Fruit fly (Drosophila melanogaster) whole organism, embryonic: ENCODE results near the gene gdl.

Experiments
- Bdp1 ChIP-seq: fragments of 200-800 bp; sonication (Bioruptor generic); optimal IDR thresholded peaks from 3 replicates; lab custom pipeline; 2016; ENCODE audit warnings: missing biosample characterization, missing genetic modification characterization
- Bgb ChIP-seq: fragments of 200-800 bp; sonication (Bioruptor generic); IDR thresholded peaks from 2 replicates; pipeline ENCODE4 v1.3.6; 2022; ENCODE audit warnings: missing biosample characterization, missing genetic modification characterization; ENCODE audit not compliant: partially characterized antibody
- CG10147 ChIP-seq: fragments of 200-800 bp; sonication (Bioruptor generic); optimal IDR thresholded peaks from 2 replicates; lab custom pipeline; 2019; ENCODE audit warnings: missing biosample characterization, mild to moderate bottlenecking, missing genetic modification characterization, moderate library complexity
- CG11247 ChIP-seq: fragments of 200-800 bp; sonication (Bioruptor generic); IDR thresholded peaks from 2 replicates; pipeline ENCODE4 v1.3.6; 2022; ENCODE audit warnings: missing biosample characterization, missing genetic modification characterization
- CG11504 ChIP-seq: fragments of 200-800 bp; sonication (Bioruptor generic); optimal IDR thresholded peaks from 3 replicates; lab custom pipeline; 2019; ENCODE audit warnings: missing biosample characterization, mild to moderate bottlenecking, missing genetic modification characterization, moderate library complexity
- CG13287 ChIP-seq: fragments of 200-800 bp; sonication (Bioruptor generic); IDR thresholded peaks from 2 replicates; pipeline ENCODE4 v1.3.6; 2022; ENCODE audit warnings: missing biosample characterization, missing genetic modification characterization; ENCODE audit not compliant: partially characterized antibody
- CG14014 ChIP-seq: fragments of 200-800 bp; sonication (Bioruptor generic); IDR thresholded peaks from 2 replicates; pipeline ENCODE4 v1.3.6; 2022; ENCODE audit warnings: missing biosample characterization, missing genetic modification characterization
- CG14710 ChIP-seq: fragments of 200-800 bp; sonication (Bioruptor generic); optimal IDR thresholded peaks from 3 replicates; lab custom pipeline; 2019; ENCODE audit warnings: missing biosample characterization, mild to moderate bottlenecking, missing genetic modification characterization, moderate library complexity
- CG15514 ChIP-seq: fragments of 200-800 bp; sonication (Bioruptor generic); optimal IDR thresholded peaks from 3 replicates; lab custom pipeline; 2017; ENCODE audit warnings: missing biosample characterization, missing genetic modification characterization, mild to moderate bottlenecking, moderate library complexity, missing genetic modification reagents
- CG3065 ChIP-seq: fragments of 200-800 bp; sonication (Bioruptor generic); optimal IDR thresholded peaks from 2 replicates; lab custom pipeline; 2016; ENCODE audit warnings: missing biosample characterization, missing genetic modification characterization
- CG31224 ChIP-seq: fragments of 200-800 bp; sonication (Bioruptor generic); IDR thresholded peaks from 2 replicates; pipeline ENCODE4 v1.3.6; 2022; ENCODE audit warnings: missing biosample characterization, missing genetic modification characterization
- CG34376 ChIP-seq: fragments of 200-800 bp; sonication (Bioruptor generic); optimal IDR thresholded peaks from 2 replicates; lab custom pipeline; 2018; ENCODE audit warnings: missing biosample characterization, mild to moderate bottlenecking, missing genetic modification characterization
- CG3995 ChIP-seq: fragments of 200-800 bp; sonication (Bioruptor generic); optimal IDR thresholded peaks from 3 replicates; lab custom pipeline; 2016; ENCODE audit warnings: missing biosample characterization, missing genetic modification characterization
- CG4730 ChIP-seq: fragments of 200-800 bp; sonication (Bioruptor generic); IDR thresholded peaks from 2 replicates; pipeline ENCODE4 v1.3.6; 2022; ENCODE audit warnings: missing biosample characterization, missing genetic modification characterization
- CG5180 ChIP-seq: fragments of 200-800 bp; sonication (Bioruptor generic); optimal IDR thresholded peaks from 3 replicates; lab custom pipeline; 2017; ENCODE audit warnings: missing biosample characterization, missing genetic modification characterization, mild to moderate bottlenecking, moderate library complexity, missing genetic modification reagents
- CG6272 ChIP-seq: fragments of 200-800 bp; sonication (Bioruptor generic); IDR thresholded peaks from 2 replicates; pipeline ENCODE4 v1.3.6; 2022; ENCODE audit warnings: missing biosample characterization, missing genetic modification characterization
- CG6683 ChIP-seq: fragments of 200-800 bp; sonication (Bioruptor generic); optimal IDR thresholded peaks from 2 replicates; lab custom pipeline; 2017; ENCODE audit warnings: missing biosample characterization, mild to moderate bottlenecking, missing genetic modification characterization, missing genetic modification reagents
- CG7928 ChIP-seq: fragments of 200-800 bp; sonication (Bioruptor generic); optimal IDR thresholded peaks from 2 replicates; lab custom pipeline; 2017; ENCODE audit warnings: missing biosample characterization, mild to moderate bottlenecking, missing genetic modification characterization
- CG9817 ChIP-seq: fragments of 200-800 bp; sonication (Bioruptor generic); optimal IDR thresholded peaks from 2 replicates; lab custom pipeline; 2018; ENCODE audit warnings: missing biosample characterization, mild to moderate bottlenecking, missing genetic modification characterization, moderate library complexity
- Dll ChIP-seq: fragments of 200-800 bp; sonication (Bioruptor generic); IDR thresholded peaks from 4 replicates; pipeline ENCODE4 v1.3.6; 2022; ENCODE audit warnings: missing biosample characterization, missing genetic modification characterization; ENCODE audit not compliant: partially characterized antibody
- Dp ChIP-seq: fragments of 200-800 bp; sonication (Bioruptor generic); optimal IDR thresholded peaks from 2 replicates; lab custom pipeline; 2018; ENCODE audit warnings: missing biosample characterization, mild to moderate bottlenecking, missing genetic modification characterization, moderate library complexity
- E2f2 ChIP-seq: fragments of 200-800 bp; sonication (Bioruptor generic); IDR thresholded peaks from 2 replicates; pipeline ENCODE4 v1.3.6; 2022; ENCODE audit warnings: missing biosample characterization, missing genetic modification characterization
- Eip74EF ChIP-seq, 2 experiments: fragments of 200-800 bp in 1 of 2; fragments of >200 bp in 1 of 2; sonication (Bioruptor generic) in 1 of 2; optimal IDR thresholded peaks; 2 replicates each; lab custom pipeline; 2017 to 2019; ENCODE audit warnings: missing biosample characterization in 2 of 2, missing genetic modification characterization in 2 of 2, mild to moderate bottlenecking in 1 of 2, moderate library complexity in 1 of 2
- Hr51 ChIP-seq, 2 experiments: fragments of 200-800 bp; sonication (Bioruptor generic); optimal IDR thresholded peaks; 2 replicates in 1 of 2; 3 replicates in 1 of 2; lab custom pipeline; 2016 to 2018; ENCODE audit warnings: missing biosample characterization in 2 of 2, missing genetic modification characterization in 2 of 2, mild to moderate bottlenecking in 1 of 2, moderate library complexity in 1 of 2
- MBD-R2 ChIP-seq: fragments of 200-800 bp; sonication (Bioruptor generic); IDR thresholded peaks from 2 replicates; pipeline ENCODE4 v1.3.6; 2022; ENCODE audit warnings: missing biosample characterization, missing genetic modification characterization
- MESR4 ChIP-seq: fragments of 200-800 bp; sonication (Bioruptor generic); optimal IDR thresholded peaks from 2 replicates; lab custom pipeline; 2018; ENCODE audit warnings: missing biosample characterization, mild to moderate bottlenecking, missing genetic modification characterization, moderate library complexity
- Med ChIP-seq: fragments of 200-800 bp; sonication (Bioruptor generic); peaks from one replicate; lab custom pipeline; 2016; ENCODE audit warnings: missing biosample characterization, missing genetic modification characterization, mild to moderate bottlenecking, inconsistent platforms, moderate library complexity
- Nf-YA ChIP-seq: fragments of 200-800 bp; sonication (Bioruptor generic); IDR thresholded peaks from 2 replicates; pipeline ENCODE4 v1.3.6; 2022; ENCODE audit warnings: missing biosample characterization, missing genetic modification characterization
- dmrt99B ChIP-seq: fragments of 200-800 bp; sonication (Bioruptor generic); optimal IDR thresholded peaks from 2 replicates; lab custom pipeline; 2018; ENCODE audit warnings: missing biosample characterization, mild to moderate bottlenecking, missing genetic modification characterization, moderate library complexity
- exex ChIP-seq: fragments of 200-800 bp; sonication (Bioruptor generic); optimal IDR thresholded peaks from 4 replicates; lab custom pipeline; 2018; ENCODE audit warnings: missing biosample characterization, mild to moderate bottlenecking, missing genetic modification characterization, moderate library complexity
- ftz-f1 ChIP-seq: fragments of 200-800 bp; sonication (Bioruptor generic); optimal IDR thresholded peaks from 2 replicates; lab custom pipeline; 2016; ENCODE audit warnings: missing biosample characterization, missing genetic modification characterization
- gfzf ChIP-seq: fragments of 200-800 bp; sonication (Bioruptor generic); optimal IDR thresholded peaks from 2 replicates; lab custom pipeline; 2016; ENCODE audit warnings: missing biosample characterization, mild to moderate bottlenecking, missing genetic modification characterization, moderate library complexity
- grau ChIP-seq: fragments of 200-800 bp; optimal IDR thresholded peaks from 3 replicates; lab custom pipeline; 2019; ENCODE audit warnings: missing biosample characterization, mild to moderate bottlenecking, missing genetic modification characterization, moderate library complexity
- grn ChIP-seq: fragments of 200-800 bp; sonication (Bioruptor generic); optimal IDR thresholded peaks from 3 replicates; lab custom pipeline; 2017; ENCODE audit warnings: missing biosample characterization, missing genetic modification characterization
- ham ChIP-seq: fragments of 200-800 bp; sonication (Bioruptor generic); IDR thresholded peaks from 2 replicates; pipeline ENCODE4 v1.3.6; 2022; ENCODE audit warnings: missing biosample characterization, missing genetic modification characterization
- hb ChIP-seq: fragments of 200-800 bp; sonication (Bioruptor generic); IDR thresholded peaks from 3 replicates; pipeline ENCODE4 v1.3.6; 2022; ENCODE audit warnings: missing biosample characterization, missing genetic modification characterization; ENCODE audit not compliant: partially characterized antibody
- jing ChIP-seq: fragments of 200-800 bp; sonication (Bioruptor generic); optimal IDR thresholded peaks from 2 replicates; lab custom pipeline; 2018; ENCODE audit warnings: missing biosample characterization, mild to moderate bottlenecking, missing genetic modification characterization
- lilli ChIP-seq: fragments of 200-800 bp; sonication (Bioruptor generic); optimal IDR thresholded peaks from 3 replicates; lab custom pipeline; 2016; ENCODE audit warnings: missing biosample characterization, missing genetic modification characterization
- mirr ChIP-seq: fragments of 200-800 bp; sonication (Bioruptor generic); optimal IDR thresholded peaks from 3 replicates; lab custom pipeline; 2018; ENCODE audit warnings: missing biosample characterization, mild to moderate bottlenecking, missing genetic modification characterization
- pzg ChIP-seq: fragments of 200-800 bp; sonication (Bioruptor generic); optimal IDR thresholded peaks from 3 replicates; lab custom pipeline; 2018; ENCODE audit warnings: missing biosample characterization, mild to moderate bottlenecking, missing genetic modification characterization, moderate library complexity
- rib ChIP-seq: fragments of 200-800 bp; sonication (Bioruptor generic); IDR thresholded peaks from 2 replicates; pipeline ENCODE4 v1.3.6; 2022; ENCODE audit warnings: missing biosample characterization, missing genetic modification characterization
- sens ChIP-seq: fragments of 200-800 bp; sonication (Bioruptor generic); peaks from one replicate; lab custom pipeline; 2016; ENCODE audit warnings: missing biosample characterization, missing genetic modification characterization
- sqz ChIP-seq: fragments of 200-800 bp; sonication (Bioruptor generic); optimal IDR thresholded peaks from 3 replicates; lab custom pipeline; 2018; ENCODE audit warnings: missing biosample characterization, mild to moderate bottlenecking, missing genetic modification characterization
- stwl ChIP-seq: fragments of 200-800 bp; sonication (Bioruptor generic); optimal IDR thresholded peaks from 3 replicates; lab custom pipeline; 2018; ENCODE audit warnings: missing biosample characterization, mild to moderate bottlenecking, missing genetic modification characterization, moderate library complexity
- sug ChIP-seq: fragments of 200-800 bp; optimal IDR thresholded peaks from 2 replicates; lab custom pipeline; 2019; ENCODE audit warnings: missing biosample characterization, mild to moderate bottlenecking, missing genetic modification characterization, moderate library complexity
- trem ChIP-seq: fragments of 200-800 bp; optimal IDR thresholded peaks from 3 replicates; lab custom pipeline; 2019; ENCODE audit warnings: missing biosample characterization, mild to moderate bottlenecking, missing genetic modification characterization, moderate library complexity
- ttk ChIP-seq: fragments of 200-800 bp; sonication (Bioruptor generic); IDR thresholded peaks from 2 replicates; pipeline ENCODE4 v2.1.2; 2022; ENCODE audit warnings: missing biosample characterization, missing genetic modification characterization
- wdn ChIP-seq: fragments of 200-800 bp; sonication (Bioruptor generic); IDR thresholded peaks from 2 replicates; pipeline ENCODE4 v1.3.6; 2022; ENCODE audit warnings: missing biosample characterization, missing genetic modification characterization
- zfh2 ChIP-seq: fragments of 200-800 bp; sonication (Bioruptor generic); optimal IDR thresholded peaks from 2 replicates; lab custom pipeline; 2016; ENCODE audit warnings: missing biosample characterization, missing genetic modification characterization

Gene gdl

DNA sequence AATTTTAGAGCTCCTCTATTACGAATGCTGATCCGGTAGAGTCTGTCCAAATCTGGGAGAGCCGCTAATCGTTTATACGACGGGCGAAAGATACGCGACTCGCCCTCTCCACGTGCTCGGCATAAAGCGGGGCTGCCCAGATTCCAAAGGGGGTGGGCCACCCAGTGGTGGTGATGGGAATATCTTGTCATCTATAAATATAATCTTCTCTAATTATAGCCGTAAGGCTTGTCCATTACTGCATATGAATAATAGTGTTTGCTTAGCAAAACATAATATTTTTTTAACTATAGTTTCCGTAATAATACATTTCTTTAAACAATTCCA lies 7.6 kb upstream of the gdl start (continued):
- no peak for TF ChIP-seq CG6683 (GFP tag; lab: Kevin White, UChicago)
- TF ChIP-seq, all 482 proteins: peak for 20

DNA sequence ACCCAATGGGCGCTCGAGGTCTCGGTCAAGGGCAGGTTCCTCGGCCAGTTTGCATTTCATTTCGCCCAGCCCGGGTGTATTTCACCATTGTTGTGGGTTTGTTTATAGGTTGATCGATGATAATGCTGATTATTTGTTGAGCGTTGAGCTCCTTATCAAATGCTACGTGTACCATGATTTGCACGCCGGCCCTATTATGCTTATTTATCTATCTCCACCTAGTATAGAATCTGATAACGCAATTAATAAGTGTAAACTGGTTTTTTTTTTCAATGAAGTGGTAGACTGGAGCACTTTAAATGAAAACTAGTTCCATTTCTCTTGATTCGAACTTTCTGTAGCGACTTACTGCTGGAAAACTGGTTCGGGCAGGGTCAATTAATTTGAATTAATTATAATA lies 7.0 kb upstream of the gdl start:
- TF ChIP-seq Nf-YA (GFP tag; lab: Robert Waterston, UW) (no peak), ham (no peak), CG3995 (GFP tag; lab: Kevin White, UChicago) (no peak), ftz-f1 (GFP tag; lab: Kevin White, UChicago) (peak; percentile 43), sqz (GFP tag; lab: Kevin White, UChicago) (peak; percentile 33), CG7928 (GFP tag; lab: Kevin White, UChicago) (no peak), CG10147 (GFP tag; lab: Kevin White, UChicago) (no peak), CG9817 (tag; lab: Kevin White, UChicago) (no peak), ttk (GFP tag; lab: Robert Waterston, UW) (no peak), CG15514 (peak; percentile 87), Bdp1 (GFP tag; lab: Kevin White, UChicago) (no peak), exex (peak; percentile 89), CG6272 (no peak), sug (peak; percentile 26), CG11247 (GFP tag; lab: Robert Waterston, UW) (no peak), jing (GFP tag; lab: Kevin White, UChicago) (no peak), wdn (no peak), Bgb (GFP tag; lab: Robert Waterston, UW) (no peak), grn (GFP tag; lab: Kevin White, UChicago) (peak; percentile 82), CG11504 (tag; lab: Kevin White, UChicago) (no peak), CG4730 (no peak), CG5180 (no peak), CG14014 (no peak), rib (GFP tag; lab: Robert Waterston, UW) (0 out of 2 replicates have a peak, but pooled peaks have one; percentile 25), CG6683 (GFP tag; lab: Kevin White, UChicago) (no peak), mirr (GFP tag; lab: Kevin White, UChicago) (peak; percentile 58), dmrt99B (tag; lab: Kevin White, UChicago) (no peak), CG34376 (GFP tag; lab: Kevin White, UChicago) (peak; percentile 53), Med (GFP tag; lab: Kevin White, UChicago) (peak; percentile 15), CG31224 (no peak), sens (GFP tag; lab: Kevin White, UChicago) (peak; percentile 73), grau (no peak), CG3065 (GFP tag; lab: Kevin White, UChicago) (no peak)

dm6 chr3L:15504687-15505086 lies 4.6 kb upstream of the gdl start, which contains the start of gene CG7857:
Gene CG7857 (minus strand): TSS chr3L:15504894.
- TF ChIP-seq CG14710 (tag; lab: Kevin White, UChicago) (peak; percentile 64), trem (peak; percentile 31), hb (no peak), Hr51 (GFP tag; optimal IDR thresholded peaks at IDR 0.05; lab: Kevin White, UChicago) (no peak), MESR4 (GFP tag; lab: Kevin White, UChicago) (peak; percentile 32), Dll (GFP tag; lab: Robert Waterston, UW) (peak; percentile 40; the same call in 1 of the 4 replicates), MBD-R2 (peak; percentile 63), Eip74EF (GFP tag; optimal IDR thresholded peaks at IDR 0.05; lab: Kevin White, UChicago) (no peak), stwl (tag; lab: Kevin White, UChicago) (peak; percentile 78), CG3995 (GFP tag; lab: Kevin White, UChicago) (no peak), Med (GFP tag; lab: Kevin White, UChicago) (no peak), E2f2 (GFP tag; lab: Robert Waterston, UW) (peak; percentile 81), pzg (GFP tag; lab: Kevin White, UChicago) (peak; percentile 38), zfh2 (GFP tag; lab: Kevin White, UChicago) (no peak), gfzf (GFP tag; lab: Kevin White, UChicago) (peak; percentile 62), Dp (GFP tag; lab: Kevin White, UChicago) (peak; percentile 72), lilli (no peak), CG13287 (GFP tag; lab: Robert Waterston, UW) (peak; percentile 31; the same call in 1 of the 2 replicates)
